Fruit fly (Drosophila melanogaster): ENCODE measurements around the gene Or1a.

Or1a gene

DNA sequence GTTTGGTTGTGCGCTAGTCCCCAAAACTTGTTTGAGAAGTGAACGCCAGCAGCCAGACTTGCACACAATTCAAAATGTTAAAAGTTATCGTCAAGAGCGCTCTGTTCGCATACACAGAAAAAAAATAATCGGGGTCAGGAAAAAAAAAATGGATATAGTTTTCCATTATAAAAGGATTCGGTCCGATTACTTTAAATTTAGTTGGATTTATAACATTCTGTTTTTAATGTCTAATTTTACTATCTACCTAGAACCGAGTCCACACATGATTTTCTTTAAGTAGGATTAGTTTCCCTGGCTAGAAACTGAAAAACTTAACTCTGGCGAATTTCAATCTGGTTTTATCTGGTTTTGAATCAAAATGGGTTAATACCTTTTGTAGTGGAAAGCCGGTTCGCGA is 30.3 kb downstream of the Or1a start (continued):
- TF ChIP-seq unc-4 (GFP tag; IDR thresholded peaks at IDR 0.05; ENCODE audit: partially characterized antibody) (no peak), Ets97D (GFP tag; optimal IDR thresholded peaks at IDR 0.05) (no peak), CG13123 (GFP tag; optimal IDR thresholded peaks at IDR 0.05) (no peak), CG2875 (GFP tag; optimal IDR thresholded peaks at IDR 0.05) (no peak), vfl (GFP tag; optimal IDR thresholded peaks at IDR 0.05) (no peak), CG11093 (GFP tag; IDR thresholded peaks at IDR 0.05) (no peak), CG11247 (GFP tag; IDR thresholded peaks at IDR 0.05) (no peak), CG7963 (GFP tag; IDR thresholded peaks at IDR 0.05; ENCODE audit: partially characterized antibody) (no peak), Vsx1 (GFP tag; optimal IDR thresholded peaks at IDR 0.05) (no peak), Atf-2 (GFP tag; optimal IDR thresholded peaks at IDR 0.05) (no peak), CG14860 (GFP tag; IDR thresholded peaks at IDR 0.05; ENCODE audit: partially characterized antibody) (no peak), CG12219 (GFP tag; optimal IDR thresholded peaks at IDR 0.05) (peak; percentile 10), CG7928 (GFP tag; optimal IDR thresholded peaks at IDR 0.05) (no peak), CG13424 (tag; optimal IDR thresholded peaks at IDR 0.05) (peak; percentile 41), exex (tag; optimal IDR thresholded peaks at IDR 0.05) (no peak), ftz-f1 (GFP tag; optimal IDR thresholded peaks at IDR 0.05) (no peak), fd64A (GFP tag; optimal IDR thresholded peaks at IDR 0.05) (no peak), kah (GFP tag; optimal IDR thresholded peaks at IDR 0.05) (no peak), CG10209 (GFP tag; optimal IDR thresholded peaks at IDR 0.05) (no peak), Dref (GFP tag; IDR thresholded peaks at IDR 0.05) (no peak), CG16779 (GFP tag; IDR thresholded peaks at IDR 0.05) (no peak), Sry-δ (GFP tag; optimal IDR thresholded peaks at IDR 0.05) (no peak), Sox100B (GFP tag; optimal IDR thresholded peaks at IDR 0.05) (peak; percentile 18), row (GFP tag; IDR thresholded peaks at IDR 0.05) (0 out of 3 replicates have a peak, but pooled peaks have one; percentile 26), oc (tag; optimal IDR thresholded peaks at IDR 0.05) (no peak), Oli (tag; optimal IDR thresholded peaks at IDR 0.05) (peak; percentile 27), Adf1 (GFP tag; IDR thresholded peaks at IDR 0.05) (no peak), CG42726 (GFP tag; IDR thresholded peaks at IDR 0.05; ENCODE audit: partially characterized antibody) (no peak), Max (GFP tag; optimal IDR thresholded peaks at IDR 0.05) (no peak), vvl (GFP tag; IDR thresholded peaks at IDR 0.05) (no peak), CG7786 (GFP tag; optimal IDR thresholded peaks at IDR 0.05) (no peak), CG32532 (GFP tag; IDR thresholded peaks at IDR 0.05) (peak; percentile 35; the same call in 1 of the 2 replicates), Sin3A (optimal IDR thresholded peaks at IDR 0.05) (no peak), Hand (GFP tag; optimal IDR thresholded peaks at IDR 0.05) (no peak), otp (GFP tag; IDR thresholded peaks at IDR 0.05) (no peak), CG13894 (tag; optimal IDR thresholded peaks at IDR 0.05) (no peak), insv (GFP tag; optimal IDR thresholded peaks at IDR 0.05) (no peak), Gug (GFP tag; IDR thresholded peaks at IDR 0.05) (no peak), Nf-YB (GFP tag; optimal IDR thresholded peaks at IDR 0.05) (no peak), CG10431 (GFP tag; optimal IDR thresholded peaks at IDR 0.05) (no peak), unpg (GFP tag; optimal IDR thresholded peaks at IDR 0.05) (peak; percentile 41), Meics (GFP tag; optimal IDR thresholded peaks at IDR 0.05) (peak; percentile 13), Poxn (GFP tag; IDR thresholded peaks at IDR 0.05) (no peak), CG3847 (GFP tag; IDR thresholded peaks at IDR 0.05) (no peak), gcm2 (GFP tag; optimal IDR thresholded peaks at IDR 0.05) (no peak), Ravus (GFP tag; IDR thresholded peaks at IDR 0.05) (no peak), CG2116 (GFP tag; optimal IDR thresholded peaks at IDR 0.05) (no peak), CG15514 (GFP tag; optimal IDR thresholded peaks at IDR 0.05) (peak; percentile 15), jing (GFP tag; optimal IDR thresholded peaks at IDR 0.05) (no peak), sug (tag; optimal IDR thresholded peaks at IDR 0.05) (no peak), ash1 (GFP tag; optimal IDR thresholded peaks at IDR 0.05) (no peak), ttk (GFP tag; IDR thresholded peaks at IDR 0.05) (no peak)
